Worm (Caenorhabditis elegans) whole organism, L3 larva: ENCODE results near the gene F47G3.1.

Source experiments
- aly-2 ChIP-seq: fragments of 150-350 bp; optimal IDR thresholded peaks from 2 replicates; lab custom pipeline; 2014; ENCODE audit warnings: missing biosample characterization, missing genetic modification characterization
- elt-3 ChIP-seq, 3 experiments: fragments of 150-350 bp in 1 of 3; sonication (generic microtip) in 2 of 3; optimal IDR thresholded peaks; 2 replicates in 2 of 3; 4 replicates in 1 of 3; lab custom pipeline; 2014 to 2017; ENCODE audit warnings: missing biosample characterization in 3 of 3, missing genetic modification characterization in 3 of 3
- fos-1 ChIP-seq: fragments of 150-350 bp; optimal IDR thresholded peaks from 2 replicates; lab custom pipeline; 2014; ENCODE audit warnings: missing biosample characterization, missing genetic modification characterization
- lin-15B ChIP-seq: fragments of 150-350 bp; optimal IDR thresholded peaks from 2 replicates; lab custom pipeline; 2014; ENCODE audit warnings: missing biosample characterization, missing genetic modification characterization
- lin-39 ChIP-seq: fragments of 150-350 bp; optimal IDR thresholded peaks from 2 replicates; lab custom pipeline; 2018; ENCODE audit warnings: missing biosample characterization, missing genetic modification reagents, missing genetic modification characterization
- nhr-11 ChIP-seq: fragments of 150-350 bp; optimal IDR thresholded peaks from 2 replicates; lab custom pipeline; 2014; ENCODE audit warnings: missing biosample characterization, missing genetic modification characterization
- unc-62 ChIP-seq: fragments of 150-350 bp; sonication (generic microtip); optimal IDR thresholded peaks from 4 replicates; lab custom pipeline; 2014; ENCODE audit warnings: missing biosample characterization, missing genetic modification reagents, missing genetic modification characterization
- zag-1 ChIP-seq: fragments of 150-350 bp; optimal IDR thresholded peaks from 2 replicates; lab custom pipeline; 2014; ENCODE audit warnings: missing biosample characterization, missing genetic modification characterization
- ztf-4 ChIP-seq: fragments of 150-350 bp; optimal IDR thresholded peaks from 2 replicates; lab custom pipeline; 2014; ENCODE audit warnings: missing biosample characterization, missing genetic modification characterization

DNA sequence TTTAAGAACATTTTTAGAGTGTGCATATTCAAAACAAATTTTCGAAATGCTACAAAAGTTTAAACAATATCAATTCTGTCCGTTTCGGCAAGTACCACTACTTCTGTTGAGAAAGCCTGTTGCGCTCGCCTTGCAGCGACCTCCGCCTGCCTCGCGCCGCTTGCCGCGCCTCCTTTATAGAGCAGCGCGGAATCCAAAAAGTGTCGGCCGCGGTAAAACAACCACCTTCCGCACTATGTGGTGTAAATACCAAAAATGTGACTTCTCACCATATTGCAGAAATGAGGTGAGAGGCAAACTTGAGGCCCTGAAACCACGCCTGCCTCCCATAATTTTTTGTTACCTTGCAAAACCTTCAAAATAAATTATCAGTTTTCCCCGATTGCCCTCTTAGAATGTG, 32.6 kb upstream of the F47G3.1 start:
- TF ChIP-seq lin-15B (tag; lab: Kevin White, UChicago) = no peak
- no peak for TF ChIP-seq zag-1 (tag; lab: Kevin White, UChicago)
- TF ChIP-seq nhr-11 (tag; lab: Kevin White, UChicago) = no peak
- no peak for TF ChIP-seq fos-1 (tag; lab: Kevin White, UChicago)
- TF ChIP-seq elt-3 (tag; optimal IDR thresholded peaks at IDR 0.05; lab: Kevin White, UChicago) = no peak
- no peak for TF ChIP-seq unc-62
- TF ChIP-seq lin-39 (tag; lab: Kevin White, UChicago) = no peak
- TF ChIP-seq ztf-4 = no peak
- TF ChIP-seq aly-2 (tag; lab: Kevin White, UChicago) = no peak
